Fruit fly (Drosophila melanogaster) S2 (cell line): ENCODE measurements around the gene OdsH.

Source experiments
- CG8478 ChIP-seq: fragments of >200 bp; optimal IDR thresholded peaks from 2 replicates; lab custom pipeline; 2018
- CTCF ChIP-seq, 2 experiments: fragments of >200 bp; optimal IDR thresholded peaks; 2 replicates each; lab custom pipeline; 2018

dm6 chrX:17850179-17850578 lies 59.4 kb downstream of the OdsH start, which contains the start of the genes CG15814 and Spt7:
- TF ChIP-seq CG8478 (lab: Kevin White, UChicago), result no peak
- TF ChIP-seq CTCF (optimal IDR thresholded peaks at IDR 0.05; lab: Kevin White, UChicago), result peak; percentile 33 to 47
